4 worm cellular contexts compared by ENCODE assay signal in the genomic region with DNA sequence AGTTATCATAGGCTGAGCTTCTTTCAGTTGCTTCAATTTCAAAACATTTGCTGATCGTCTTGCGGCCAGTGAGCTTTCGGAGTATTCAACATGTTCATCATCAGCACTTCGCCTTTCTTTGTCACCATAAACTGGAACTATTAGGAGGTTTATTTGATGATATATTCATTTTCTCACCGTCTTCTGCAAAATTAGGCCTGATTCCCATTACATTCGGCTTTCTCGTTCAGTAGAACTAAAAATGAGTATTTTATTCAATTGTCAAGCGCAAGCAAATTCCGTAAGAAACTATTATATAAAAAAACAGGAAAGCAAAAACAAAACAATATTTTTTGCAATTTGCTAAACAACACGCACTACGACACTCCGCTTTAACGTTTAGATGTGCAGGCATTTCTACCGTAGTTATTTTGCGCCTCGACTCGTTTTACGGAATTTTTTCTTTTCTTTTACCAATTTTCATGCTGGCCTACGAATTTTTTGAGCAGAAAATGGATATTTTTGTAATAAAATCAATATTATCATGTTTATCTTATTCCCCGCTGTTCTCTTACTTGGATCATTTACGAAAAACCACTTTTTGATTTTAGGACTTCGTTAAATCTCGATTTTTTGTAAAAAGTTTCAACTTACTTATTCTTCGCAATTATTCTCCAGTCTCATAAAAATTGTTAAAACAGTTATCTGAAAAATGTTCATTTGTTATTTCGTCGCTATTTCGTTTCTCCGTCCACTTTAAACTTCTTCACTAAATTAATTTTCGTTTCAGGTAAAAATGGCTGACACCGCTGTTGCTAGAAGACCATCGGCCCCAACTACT.
TF ChIP-seq lines count a peak whose summit lies in the region.

A gene (minus strand): TSS at position 242 of the 820 bp plus-strand sequence.
A gene (plus strand): TSS at position 770 of the 820 bp plus-strand sequence.

TF ChIP-seq in whole organism, L2 larva, 48 proteins besides CTCF, POLR2A, EP300 and RAD21 (continues in another document):
- TF ChIP-seq aly-2 (tag; optimal IDR thresholded peaks at IDR 0.05; lab: Kevin White, UChicago) (no peak), nhr-10 (tag; optimal IDR thresholded peaks at IDR 0.05; lab: Kevin White, UChicago) (no peak), nhr-21 (tag; optimal IDR thresholded peaks at IDR 0.05; lab: Kevin White, UChicago) (peak; percentile 70), F13H6.1 (tag; optimal IDR thresholded peaks at IDR 0.05; lab: Kevin White, UChicago) (peak; percentile 39), sem-4 (tag; optimal IDR thresholded peaks at IDR 0.05; lab: Kevin White, UChicago) (peak; percentile 75), zag-1 (tag; optimal IDR thresholded peaks at IDR 0.05; lab: Kevin White, UChicago) (peak; percentile 62), nhr-6 (tag; optimal IDR thresholded peaks at IDR 0.05; lab: Kevin White, UChicago) (peak; percentile 48), peb-1 (tag; optimal IDR thresholded peaks at IDR 0.05; lab: Kevin White, UChicago) (no peak), ztf-1 (GFP tag; conservative IDR thresholded peaks at IDR 0.05; lab: Robert Waterston, UW) (no peak), nhr-25 (tag; optimal IDR thresholded peaks at IDR 0.05; lab: Kevin White, UChicago) (peak; percentile 69), unc-55 (GFP tag; optimal IDR thresholded peaks at IDR 0.05; lab: Kevin White, UChicago) (peak; percentile 98), ama-1 (optimal IDR thresholded peaks at IDR 0.05; lab: Kevin White, UChicago) (peak; percentile 73), ztf-4 (tag; optimal IDR thresholded peaks at IDR 0.05; lab: Kevin White, UChicago) (peak; percentile 83), Y55F3AM.14 (GFP tag; optimal IDR thresholded peaks at IDR 0.05; lab: Kevin White, UChicago) (peak; percentile 25), nhr-11 (tag; optimal IDR thresholded peaks at IDR 0.05; lab: Kevin White, UChicago) (no peak), sma-9 (GFP tag; optimal IDR thresholded peaks at IDR 0.05; lab: Kevin White, UChicago) (peak; percentile 77), sma-9 (tag; optimal IDR thresholded peaks at IDR 0.05; lab: Kevin White, UChicago) (no peak), skn-1 (tag; optimal IDR thresholded peaks at IDR 0.05; lab: Kevin White, UChicago) (no peak), alr-1 (tag; optimal IDR thresholded peaks at IDR 0.05; lab: Kevin White, UChicago) (no peak), lin-39 (tag; optimal IDR thresholded peaks at IDR 0.05; lab: Kevin White, UChicago) (no peak), egl-27 (tag; optimal IDR thresholded peaks at IDR 0.05; lab: Kevin White, UChicago) (peak; percentile 21)

TF ChIP-seq in whole organism, L4 larva, 104 proteins besides CTCF, POLR2A, EP300 and RAD21 (continues in another document):
- peak; percentile 87 for TF ChIP-seq nhr-6 (tag; optimal IDR thresholded peaks at IDR 0.05; lab: Kevin White, UChicago)
- peak; percentile 11 for TF ChIP-seq ama-1 (optimal IDR thresholded peaks at IDR 0.05; lab: Kevin White, UChicago)
- peak; percentile 38; the same call in 1 of the 2 replicates for TF ChIP-seq arid-1 (GFP tag; conservative IDR thresholded peaks at IDR 0.05; lab: Robert Waterston, UW)
- TF ChIP-seq lin-39 (tag; optimal IDR thresholded peaks at IDR 0.05; lab: Kevin White, UChicago) = no peak
- TF ChIP-seq dmd-9 (GFP tag; IDR thresholded peaks at IDR 0.05; lab: Robert Waterston, UW) = no peak
- no peak for TF ChIP-seq nhr-25 (tag; optimal IDR thresholded peaks at IDR 0.05; lab: Kevin White, UChicago; ENCODE audit: borderline replicate concordance, insufficient read depth)
- no peak for TF ChIP-seq ceh-82 (tag; optimal IDR thresholded peaks at IDR 0.05; lab: Kevin White, UChicago)
- no peak for TF ChIP-seq dmd-8 (GFP tag; IDR thresholded peaks at IDR 0.05; lab: Robert Waterston, UW)
- peak; percentile 72 for TF ChIP-seq dpl-1 (GFP tag; optimal IDR thresholded peaks at IDR 0.05; lab: Kevin White, UChicago)
- TF ChIP-seq nhr-76 (tag; optimal IDR thresholded peaks at IDR 0.05; lab: Kevin White, UChicago) = no peak
- no peak for TF ChIP-seq ceh-28 (tag; optimal IDR thresholded peaks at IDR 0.05; lab: Kevin White, UChicago)
- TF ChIP-seq T20F7.1 (GFP tag; optimal IDR thresholded peaks at IDR 0.05; lab: Kevin White, UChicago) = peak; percentile 99
- TF ChIP-seq hlh-30 (tag; optimal IDR thresholded peaks at IDR 0.05; lab: Kevin White, UChicago; ENCODE audit: insufficient read depth) = peak; percentile 75
- TF ChIP-seq lin-13 (GFP tag; optimal IDR thresholded peaks at IDR 0.05; lab: Kevin White, UChicago) = peak; percentile 78
- TF ChIP-seq daf-8 (GFP tag; IDR thresholded peaks at IDR 0.05; lab: Robert Waterston, UW) = no peak
- no peak for TF ChIP-seq F10B5.3 (tag; optimal IDR thresholded peaks at IDR 0.05; lab: Kevin White, UChicago)
- TF ChIP-seq ctbp-1 (GFP tag; IDR thresholded peaks at IDR 0.05; lab: Robert Waterston, UW) = no peak
- peak in 1 of 2 experiments; percentile 28 for TF ChIP-seq daf-16 (GFP tag; optimal IDR thresholded peaks at IDR 0.05; lab: Kevin White, UChicago)
- TF ChIP-seq daf-16 (tag; optimal IDR thresholded peaks at IDR 0.05; lab: Kevin White, UChicago) = peak; percentile 76
- TF ChIP-seq set-16 (GFP tag; IDR thresholded peaks at IDR 0.05; lab: Robert Waterston, UW) = no peak

TF ChIP-seq in whole organism, late embryonic, 69 proteins besides CTCF, POLR2A, EP300 and RAD21 (continues in another document):
- TF ChIP-seq K02D7.2 (tag; optimal IDR thresholded peaks at IDR 0.05; lab: Kevin White, UChicago) (no peak), ceh-2 (tag; optimal IDR thresholded peaks at IDR 0.05; lab: Kevin White, UChicago) (no peak), tbx-2 (tag; optimal IDR thresholded peaks at IDR 0.05; lab: Kevin White, UChicago) (peak; percentile 52), nfya-1 (tag; optimal IDR thresholded peaks at IDR 0.05; lab: Kevin White, UChicago) (peak; percentile 73), elt-2 (tag; optimal IDR thresholded peaks at IDR 0.05; lab: Kevin White, UChicago) (peak; percentile 42), fkh-10 (GFP tag; optimal IDR thresholded peaks at IDR 0.05; lab: Kevin White, UChicago) (no peak), F13H6.1 (tag; optimal IDR thresholded peaks at IDR 0.05; lab: Kevin White, UChicago) (no peak), pha-2 (tag; optimal IDR thresholded peaks at IDR 0.05; lab: Kevin White, UChicago) (no peak), che-1 (tag; optimal IDR thresholded peaks at IDR 0.05; lab: Kevin White, UChicago) (no peak), pqm-1 (tag; optimal IDR thresholded peaks at IDR 0.05; lab: Kevin White, UChicago) (no peak), ahr-1 (tag; optimal IDR thresholded peaks at IDR 0.05; lab: Kevin White, UChicago) (no peak), ceh-34 (tag; optimal IDR thresholded peaks at IDR 0.05; lab: Kevin White, UChicago) (peak; percentile 23), C08G9.2 (tag; optimal IDR thresholded peaks at IDR 0.05; lab: Kevin White, UChicago) (no peak), lin-11 (tag; optimal IDR thresholded peaks at IDR 0.05; lab: Kevin White, UChicago) (no peak), ceh-48 (tag; optimal IDR thresholded peaks at IDR 0.05; lab: Kevin White, UChicago) (no peak), tbx-7 (tag; optimal IDR thresholded peaks at IDR 0.05; lab: Kevin White, UChicago) (no peak), hlh-13 (GFP tag; optimal IDR thresholded peaks at IDR 0.05; lab: Kevin White, UChicago) (no peak), fkh-6 (tag; optimal IDR thresholded peaks at IDR 0.05; lab: Kevin White, UChicago) (no peak), unc-42 (tag; optimal IDR thresholded peaks at IDR 0.05; lab: Kevin White, UChicago) (peak; percentile 6), syd-9 (tag; optimal IDR thresholded peaks at IDR 0.05; lab: Kevin White, UChicago) (no peak), hlh-6 (tag; optimal IDR thresholded peaks at IDR 0.05; lab: Kevin White, UChicago) (no peak), ttx-3 (tag; optimal IDR thresholded peaks at IDR 0.05; lab: Kevin White, UChicago) (no peak), nhr-11 (tag; optimal IDR thresholded peaks at IDR 0.05; lab: Kevin White, UChicago) (no peak), ref-2 (tag; optimal IDR thresholded peaks at IDR 0.05; lab: Kevin White, UChicago) (peak; percentile 29)

TF ChIP-seq in whole organism, mixed stage, embryonic, 35 proteins besides CTCF, POLR2A, EP300 and RAD21:
- TF ChIP-seq ceh-43 (GFP tag; optimal IDR thresholded peaks at IDR 0.05; lab: Kevin White, UChicago) = no peak
- peak; percentile 61 for TF ChIP-seq hlh-1 (tag; optimal IDR thresholded peaks at IDR 0.05; lab: Kevin White, UChicago)
- TF ChIP-seq sptf-1 (tag; optimal IDR thresholded peaks at IDR 0.05; lab: Kevin White, UChicago) = peak; percentile 33
- TF ChIP-seq mep-1 (tag; optimal IDR thresholded peaks at IDR 0.05; lab: Kevin White, UChicago) = peak; percentile 88
- peak; percentile 98 for TF ChIP-seq lsy-2 (tag; optimal IDR thresholded peaks at IDR 0.05; lab: Kevin White, UChicago)
- peak; percentile 41 for TF ChIP-seq mab-5 (tag; optimal IDR thresholded peaks at IDR 0.05; lab: Kevin White, UChicago)
- TF ChIP-seq unc-62 (GFP tag; optimal IDR thresholded peaks at IDR 0.05; lab: Kevin White, UChicago) = peak; percentile 73
- TF ChIP-seq mls-2 (tag; optimal IDR thresholded peaks at IDR 0.05; lab: Kevin White, UChicago) = peak; percentile 5
- no peak for TF ChIP-seq elt-1 (tag; optimal IDR thresholded peaks at IDR 0.05; lab: Kevin White, UChicago; ENCODE audit: borderline replicate concordance, insufficient read depth)
- TF ChIP-seq lin-13 (tag; optimal IDR thresholded peaks at IDR 0.05; lab: Kevin White, UChicago) = peak; percentile 63
- TF ChIP-seq ceh-39 (tag; optimal IDR thresholded peaks at IDR 0.05; lab: Kevin White, UChicago) = peak; percentile 79
- no peak for TF ChIP-seq cnd-1 (tag; optimal IDR thresholded peaks at IDR 0.05; lab: Kevin White, UChicago)
- TF ChIP-seq nhr-237 (tag; optimal IDR thresholded peaks at IDR 0.05; lab: Kevin White, UChicago) = peak; percentile 92
- TF ChIP-seq unc-120 (tag; optimal IDR thresholded peaks at IDR 0.05; lab: Kevin White, UChicago; ENCODE audit: poor library complexity, severe bottlenecking) = peak; percentile 4
- TF ChIP-seq pha-4 (tag; optimal IDR thresholded peaks at IDR 0.05; lab: Kevin White, UChicago) = peak; percentile 81
- peak; percentile 76 for TF ChIP-seq ces-1 (GFP tag; optimal IDR thresholded peaks at IDR 0.05; lab: Kevin White, UChicago)
